Comparison of ENCODE assay signal across 3 fruit fly cellular contexts in genomic region chr3R:17060809-17061394, dm6.
A peak's percentile ranks its signal among the peaks of the same experiment; 100 is the strongest.
TF ChIP-seq lines count a peak whose summit lies in the region.

No protein-coding gene starts in this region.

- TF ChIP-seq CTCF in whole organism, embryonic (GFP tag; optimal IDR thresholded peaks at IDR 0.05; lab: Kevin White, UChicago) = no peak

TF ChIP-seq in whole organism, adult, 20 proteins besides CTCF, POLR2A, EP300 and RAD21:
- TF ChIP-seq cic (GFP tag; optimal IDR thresholded peaks at IDR 0.05; lab: Kevin White, UChicago) (peak; percentile 85), Mnt (GFP tag; optimal IDR thresholded peaks at IDR 0.05; lab: Kevin White, UChicago) (peak; percentile 64), CG12768 (GFP tag; optimal IDR thresholded peaks at IDR 0.05; lab: Kevin White, UChicago) (no peak)
TF ChIP-seq in whole organism, adult: peak in this region for 2.

TF ChIP-seq in whole organism, embryonic, 481 proteins besides CTCF, POLR2A, EP300 and RAD21:
- TF ChIP-seq Pdp1 (GFP tag; optimal IDR thresholded peaks at IDR 0.05; lab: Kevin White, UChicago) = peak in 1 of 2 experiments; percentile 58
- TF ChIP-seq zfh1 (GFP tag; IDR thresholded peaks at IDR 0.05; lab: Robert Waterston, UW) = no peak
- 0 out of 4 replicates have a peak, but pooled peaks have one; percentile 13 for TF ChIP-seq chinmo (GFP tag; IDR thresholded peaks at IDR 0.05; lab: Robert Waterston, UW; ENCODE audit: partially characterized antibody)
- TF ChIP-seq Oaz (GFP tag; IDR thresholded peaks at IDR 0.05; lab: Robert Waterston, UW) = no peak
- no peak for TF ChIP-seq Antp (GFP tag; optimal IDR thresholded peaks at IDR 0.05; lab: Kevin White, UChicago)
- TF ChIP-seq CG6272 (GFP tag; IDR thresholded peaks at IDR 0.05; lab: Robert Waterston, UW) = no peak
- no peak for TF ChIP-seq dan (GFP tag; IDR thresholded peaks at IDR 0.05; lab: Robert Waterston, UW)
- TF ChIP-seq mirr (GFP tag; optimal IDR thresholded peaks at IDR 0.05; lab: Kevin White, UChicago) = peak; percentile 31
- TF ChIP-seq cwo (GFP tag; optimal IDR thresholded peaks at IDR 0.05; lab: Kevin White, UChicago) = peak; percentile 45
- peak; percentile 36 for TF ChIP-seq Med (GFP tag; lab: Kevin White, UChicago)
- TF ChIP-seq grn (GFP tag; optimal IDR thresholded peaks at IDR 0.05; lab: Kevin White, UChicago) = peak; percentile 15
- TF ChIP-seq CG3163 (GFP tag; optimal IDR thresholded peaks at IDR 0.05; lab: Kevin White, UChicago) = no peak
- TF ChIP-seq Myb (GFP tag; optimal IDR thresholded peaks at IDR 0.05; lab: Kevin White, UChicago) = no peak
- TF ChIP-seq CG4360 (GFP tag; IDR thresholded peaks at IDR 0.05; lab: Robert Waterston, UW) = no peak
- TF ChIP-seq Fer2 (tag; optimal IDR thresholded peaks at IDR 0.05; lab: Kevin White, UChicago) = no peak
- no peak for TF ChIP-seq zf30C (GFP tag; optimal IDR thresholded peaks at IDR 0.05; lab: Kevin White, UChicago)
- peak; percentile 71 for TF ChIP-seq GATAe (GFP tag; conservative IDR thresholded peaks at IDR 0.05; lab: Robert Waterston, UW)
- no peak for TF ChIP-seq Trl (optimal IDR thresholded peaks at IDR 0.05; lab: Kevin White, UChicago)
- no peak for TF ChIP-seq Trl (GFP tag; optimal IDR thresholded peaks at IDR 0.05; lab: Kevin White, UChicago)
- TF ChIP-seq dpn (GFP tag; optimal IDR thresholded peaks at IDR 0.05; lab: Kevin White, UChicago) = no peak
- TF ChIP-seq CG2875 (GFP tag; optimal IDR thresholded peaks at IDR 0.05; lab: Kevin White, UChicago) = no peak
- peak; percentile 65 for TF ChIP-seq sug (tag; optimal IDR thresholded peaks at IDR 0.05; lab: Kevin White, UChicago)
- TF ChIP-seq exex (tag; optimal IDR thresholded peaks at IDR 0.05; lab: Kevin White, UChicago) = peak; percentile 49

TF ChIP-seq in whole organism, prepupa, 60 proteins besides CTCF, POLR2A, EP300 and RAD21:
- no peak for TF ChIP-seq CG11294 (GFP tag; IDR thresholded peaks at IDR 0.05; lab: Robert Waterston, UW)
- peak; percentile 55 for TF ChIP-seq svp (GFP tag; lab: Kevin White, UChicago)
